Worm (Caenorhabditis elegans): ENCODE results near the gene F12E12.2.

The F12E12.2 gene

DNA sequence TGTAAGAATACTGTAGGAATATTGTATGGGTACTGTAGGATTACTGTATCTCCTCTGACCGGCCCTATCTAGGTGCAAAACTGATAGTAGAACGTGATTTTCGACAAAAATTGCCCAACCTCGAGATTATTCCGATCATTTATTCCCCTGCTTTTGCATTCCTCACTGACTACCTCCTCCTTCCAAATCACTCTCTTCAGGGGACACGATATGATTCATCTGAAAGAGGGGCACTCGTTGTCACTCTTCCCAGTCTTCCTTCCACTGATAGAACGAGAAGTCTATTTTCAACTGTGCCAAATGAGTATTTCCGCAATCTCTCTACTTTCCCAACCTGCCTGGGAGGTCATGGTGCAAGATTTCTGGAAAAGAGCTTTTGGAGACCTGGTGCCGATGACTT is at the start of gene F12E12.2:
Gene F12E12.2, plus strand, starts transcription at position 301 of the 400 bp plus-strand sequence.
- TF ChIP-seq nfya-1 (tag; optimal IDR thresholded peaks at IDR 0.05) (no peak), pat-9 (tag; optimal IDR thresholded peaks at IDR 0.05) (no peak), ahr-1 (tag; optimal IDR thresholded peaks at IDR 0.05) (no peak), tbx-2 (tag; optimal IDR thresholded peaks at IDR 0.05) (no peak), rnt-1 (tag; optimal IDR thresholded peaks at IDR 0.05) (no peak), pros-1 (tag; optimal IDR thresholded peaks at IDR 0.05) (no peak), sox-4 (tag; optimal IDR thresholded peaks at IDR 0.05) (no peak), zip-5 (tag; optimal IDR thresholded peaks at IDR 0.05) (no peak), ceh-6 (GFP tag; optimal IDR thresholded peaks at IDR 0.05) (no peak), unc-3 (GFP tag; conservative IDR thresholded peaks at IDR 0.05) (no peak), unc-3 (tag; optimal IDR thresholded peaks at IDR 0.05) (no peak), ceh-22 (tag; optimal IDR thresholded peaks at IDR 0.05) (no peak), gmeb-2 (tag; optimal IDR thresholded peaks at IDR 0.05) (no peak), ceh-9 (tag; optimal IDR thresholded peaks at IDR 0.05) (no peak), unc-42 (tag; optimal IDR thresholded peaks at IDR 0.05) (no peak), unc-55 (GFP tag; optimal IDR thresholded peaks at IDR 0.05) (no peak)

ce11 chrII:3690646-3691045 is 49.1 kb upstream of the F12E12.2 start, which contains the start of gene srx-101:
srx-101 (minus strand) TSS chrII:3690746.
- no peak for TF ChIP-seq dmd-4 (tag; optimal IDR thresholded peaks at IDR 0.05; ENCODE audit: borderline replicate concordance)
- TF ChIP-seq gmeb-2 (tag; optimal IDR thresholded peaks at IDR 0.05) = no peak
- no peak for TF ChIP-seq ahr-1 (tag; optimal IDR thresholded peaks at IDR 0.05)
- no peak for TF ChIP-seq pqm-1 (tag; optimal IDR thresholded peaks at IDR 0.05)
- TF ChIP-seq che-1 (tag; optimal IDR thresholded peaks at IDR 0.05) = no peak
- no peak for TF ChIP-seq ceh-18 (tag; optimal IDR thresholded peaks at IDR 0.05)
- no peak for TF ChIP-seq ceh-30 (tag; optimal IDR thresholded peaks at IDR 0.05)

ce11 chrII:3694664-3695063 is 45.1 kb upstream of the F12E12.2 start, which contains the start of gene srx-102:
srx-102 (minus strand) TSS chrII:3694764.
- TF ChIP-seq pqm-1 (tag; optimal IDR thresholded peaks at IDR 0.05) (no peak), tbx-7 (tag; optimal IDR thresholded peaks at IDR 0.05) (no peak), pros-1 (tag; optimal IDR thresholded peaks at IDR 0.05) (no peak), ceh-24 (tag; optimal IDR thresholded peaks at IDR 0.05) (no peak), ceh-45 (GFP tag; IDR thresholded peaks at IDR 0.05) (no peak), lin-11 (tag; optimal IDR thresholded peaks at IDR 0.05) (no peak), ceh-48 (tag; optimal IDR thresholded peaks at IDR 0.05) (no peak), ama-1 (optimal IDR thresholded peaks at IDR 0.05) (no peak), ets-4 (tag; optimal IDR thresholded peaks at IDR 0.05) (no peak), gmeb-2 (tag; optimal IDR thresholded peaks at IDR 0.05) (no peak), ceh-14 (tag; optimal IDR thresholded peaks at IDR 0.05) (no peak), nhr-11 (tag; optimal IDR thresholded peaks at IDR 0.05) (no peak), ztf-16 (tag; optimal IDR thresholded peaks at IDR 0.05) (no peak), pat-9 (tag; optimal IDR thresholded peaks at IDR 0.05) (no peak), hlh-15 (tag; optimal IDR thresholded peaks at IDR 0.05) (no peak), zip-5 (tag; optimal IDR thresholded peaks at IDR 0.05) (no peak), unc-42 (tag; optimal IDR thresholded peaks at IDR 0.05) (no peak), odd-2 (tag; optimal IDR thresholded peaks at IDR 0.05) (no peak)

ce11 chrII:3699591-3699990 is 40.2 kb upstream of the F12E12.2 start, which contains the start of gene srx-104:
srx-104 (minus strand) TSS chrII:3699691.
- TF ChIP-seq rnt-1 (tag; optimal IDR thresholded peaks at IDR 0.05) = no peak
- TF ChIP-seq Y22D7AL.16 (tag; optimal IDR thresholded peaks at IDR 0.05) = no peak
- no peak for TF ChIP-seq fkh-6 (tag; optimal IDR thresholded peaks at IDR 0.05)
- no peak for TF ChIP-seq fkh-10 (GFP tag; optimal IDR thresholded peaks at IDR 0.05)
- TF ChIP-seq ceh-6 (GFP tag; optimal IDR thresholded peaks at IDR 0.05) = no peak

DNA sequence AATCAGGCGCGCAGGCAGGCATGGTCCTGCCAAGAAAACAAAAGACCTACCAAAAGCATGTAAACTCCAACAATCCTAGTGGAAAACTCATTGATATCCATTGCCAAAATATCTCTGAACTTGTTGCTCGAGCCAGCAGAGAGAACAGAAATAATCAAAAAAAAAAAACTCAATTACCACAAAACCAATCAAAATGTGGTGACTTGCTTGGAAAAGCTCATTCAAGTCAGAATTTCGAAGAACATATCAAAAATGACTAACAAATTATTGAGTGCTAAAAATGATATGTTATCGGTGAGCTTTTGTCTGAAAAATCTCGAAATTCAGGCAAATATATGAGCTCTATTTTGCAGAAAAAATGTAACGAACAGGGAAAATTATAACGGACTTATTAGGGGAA is 38.4 kb upstream of the F12E12.2 start, which contains the start of gene srx-105:
Gene srx-105, minus strand, starts transcription at position 101 of the 400 bp plus-strand sequence.
- TF ChIP-seq eyg-1 (tag; optimal IDR thresholded peaks at IDR 0.05) (no peak), sox-4 (tag; optimal IDR thresholded peaks at IDR 0.05) (no peak), rnt-1 (tag; optimal IDR thresholded peaks at IDR 0.05) (no peak), ttx-3 (tag; optimal IDR thresholded peaks at IDR 0.05) (no peak), pax-1 (tag; optimal IDR thresholded peaks at IDR 0.05) (no peak), C38D4.7 (GFP tag; optimal IDR thresholded peaks at IDR 0.05) (no peak), madf-2 (tag; optimal IDR thresholded peaks at IDR 0.05) (no peak), nhr-232 (tag; optimal IDR thresholded peaks at IDR 0.05) (no peak), ceh-2 (tag; optimal IDR thresholded peaks at IDR 0.05) (no peak)

Data from whole organism, late embryonic.